ENCODE assay signal across 2 worm cellular contexts in the genomic region with DNA sequence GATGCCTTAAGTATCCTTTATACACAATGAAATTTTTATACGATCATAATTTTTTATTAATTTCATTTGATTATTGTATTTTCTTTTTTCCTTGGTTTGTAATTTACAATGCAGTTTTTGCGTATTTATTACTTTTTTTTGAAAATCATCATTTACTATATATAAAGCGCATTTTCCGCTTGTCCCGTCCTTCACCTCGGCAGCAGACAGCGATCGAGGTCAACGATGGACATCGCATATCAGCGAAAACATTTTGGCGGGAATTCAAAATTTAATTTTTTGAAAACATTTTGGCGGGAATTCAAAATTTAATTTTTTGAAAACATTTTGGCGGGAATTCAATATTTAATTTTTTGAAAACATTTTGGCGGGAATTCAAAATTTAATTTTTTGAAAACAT.
TF ChIP-seq lines count a peak whose summit lies in the region.

No protein-coding gene starts in this region.

TF ChIP-seq in whole organism, L2 larva, 48 proteins besides CTCF, POLR2A, EP300 and RAD21:
- TF ChIP-seq snpc-4 (tag; optimal IDR thresholded peaks at IDR 0.05; lab: Kevin White, UChicago) (peak; percentile 5), crh-2 (tag; optimal IDR thresholded peaks at IDR 0.05; lab: Kevin White, UChicago) (no peak)

TF ChIP-seq in whole organism, L4 larva, 104 proteins besides CTCF, POLR2A, EP300 and RAD21:
- peak; percentile 8 for TF ChIP-seq dpl-1 (GFP tag; optimal IDR thresholded peaks at IDR 0.05; lab: Kevin White, UChicago)
- no peak for TF ChIP-seq zfp-2 (tag; optimal IDR thresholded peaks at IDR 0.05; lab: Kevin White, UChicago)
